Worm (Caenorhabditis elegans): Measurements from ENCODE around the gene oac-54.

ce11 chrII:9163348-9163747 is 5.4 kb downstream of the oac-54 start:
- TF ChIP-seq ceh-14 (tag; optimal IDR thresholded peaks at IDR 0.05) (no peak), ceh-2 (tag; optimal IDR thresholded peaks at IDR 0.05) (no peak), ama-1 (optimal IDR thresholded peaks at IDR 0.05) (peak; percentile 52), ztf-16 (tag; optimal IDR thresholded peaks at IDR 0.05) (no peak), syd-9 (tag; optimal IDR thresholded peaks at IDR 0.05) (no peak), sox-4 (tag; optimal IDR thresholded peaks at IDR 0.05) (no peak), hlh-15 (tag; optimal IDR thresholded peaks at IDR 0.05) (no peak), sox-2 (GFP tag; IDR thresholded peaks at IDR 0.05) (no peak), dve-1 (tag; optimal IDR thresholded peaks at IDR 0.05) (no peak), ceh-45 (GFP tag; IDR thresholded peaks at IDR 0.05) (no peak), ceh-30 (tag; optimal IDR thresholded peaks at IDR 0.05) (no peak)

Measured in whole organism, late embryonic.